Worm (Caenorhabditis elegans): ENCODE results near the gene ZC53.22.

DNA sequence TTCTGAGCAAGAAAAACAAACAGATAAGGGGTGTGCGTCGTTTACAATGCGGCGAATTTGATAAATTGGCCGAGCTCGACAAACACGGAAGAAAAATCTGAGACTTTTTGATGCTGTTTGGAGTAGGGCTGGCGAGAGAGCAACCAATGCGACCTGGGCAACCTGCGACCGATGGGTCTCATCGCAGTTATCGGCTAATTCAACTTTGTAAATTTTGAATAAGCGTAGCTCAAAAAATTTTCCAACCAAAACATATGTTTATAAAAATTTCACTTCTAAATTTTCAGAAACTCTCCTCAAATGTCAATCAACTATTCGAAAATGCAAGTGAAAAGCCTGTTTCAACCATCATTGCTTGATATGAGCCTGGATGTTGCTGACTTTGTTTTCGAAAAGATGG lies 30.3 kb downstream of the ZC53.22 start, which contains the start of gene B0294.3:
- TF ChIP-seq nhr-102 (tag; optimal IDR thresholded peaks at IDR 0.05) (no peak), zip-11 (GFP tag; IDR thresholded peaks at IDR 0.05) (no peak), lin-1 (GFP tag; IDR thresholded peaks at IDR 0.05) (no peak), nhr-11 (tag; optimal IDR thresholded peaks at IDR 0.05) (no peak), unc-62 (GFP tag; optimal IDR thresholded peaks at IDR 0.05 in 1 of 2) (no peak), unc-62 (tag; optimal IDR thresholded peaks at IDR 0.05) (no peak), ama-1 (optimal IDR thresholded peaks at IDR 0.05) (no peak), mdt-29 (GFP tag; IDR thresholded peaks at IDR 0.05) (no peak), dmd-8 (GFP tag; IDR thresholded peaks at IDR 0.05) (no peak), dmd-6 (GFP tag; IDR thresholded peaks at IDR 0.05) (no peak), nhr-237 (tag; optimal IDR thresholded peaks at IDR 0.05) (no peak), nhr-10 (tag; optimal IDR thresholded peaks at IDR 0.05) (no peak), nhr-77 (tag; optimal IDR thresholded peaks at IDR 0.05) (no peak), hif-1 (tag; optimal IDR thresholded peaks at IDR 0.05) (no peak)

All from whole organism, L4 larva.